Worm (Caenorhabditis elegans) whole organism, L4 larva: ENCODE results near the gene gro-1.

Experiments used
- D1046.2 ChIP-seq: fragments of 200-800 bp; sonication (Bioruptor generic); IDR thresholded peaks from 2 replicates; pipeline ENCODE4 v1.3.6; 2022; ENCODE audit warnings: missing genetic modification characterization, missing compliant biosample characterization
- F10B5.3 ChIP-seq: sonication (generic microtip); optimal IDR thresholded peaks from 2 replicates; lab custom pipeline; 2016; ENCODE audit warnings: mild to moderate bottlenecking, missing genetic modification characterization, missing compliant biosample characterization
- F49E8.2 ChIP-seq: sonication (generic microtip); optimal IDR thresholded peaks from 2 replicates; lab custom pipeline; 2016; ENCODE audit warnings: missing compliant biosample characterization, mild to moderate bottlenecking, missing genetic modification characterization, borderline replicate concordance
- R02D3.7 ChIP-seq: fragments of 150-350 bp; sonication (generic microtip); optimal IDR thresholded peaks from 3 replicates; lab custom pipeline; 2014; ENCODE audit warnings: missing biosample characterization, missing genetic modification characterization
- Y75B8A.6 ChIP-seq: fragments of 200-800 bp; sonication (Bioruptor generic); IDR thresholded peaks from 2 replicates; pipeline ENCODE4 v1.3.6; 2022; ENCODE audit warnings: missing genetic modification reagents, missing genetic modification characterization, missing compliant biosample characterization
- ZK337.2 ChIP-seq: fragments of 200-800 bp; sonication (Bioruptor generic); IDR thresholded peaks from 2 replicates; pipeline ENCODE4 v1.3.6; 2022; ENCODE audit warnings: missing genetic modification reagents, missing genetic modification characterization, missing compliant biosample characterization
- ZK546.5 ChIP-seq, 2 experiments: sonication (generic microtip); optimal IDR thresholded peaks; 2 replicates each; lab custom pipeline; 2017; ENCODE audit warnings: missing biosample characterization in 2 of 2, missing genetic modification characterization in 2 of 2
- aha-1 ChIP-seq: fragments of 150-350 bp; peaks from one replicate; lab custom pipeline; 2014; ENCODE audit warnings: missing biosample characterization, missing genetic modification characterization
- aly-2 ChIP-seq: sonication (generic microtip); optimal IDR thresholded peaks from 2 replicates; lab custom pipeline; 2018; ENCODE audit warnings: missing biosample characterization, missing genetic modification characterization
- ama-1 ChIP-seq: fragments of 150-350 bp; optimal IDR thresholded peaks from 2 replicates; lab custom pipeline; 2014; ENCODE audit warnings: inconsistent platforms, mixed read lengths
- attf-4 ChIP-seq: sonication (generic microtip); optimal IDR thresholded peaks from 3 replicates; lab custom pipeline; 2017; ENCODE audit warnings: missing biosample characterization, missing genetic modification characterization
- ceh-32 ChIP-seq: sonication (generic microtip); optimal IDR thresholded peaks from 2 replicates; lab custom pipeline; 2016; ENCODE audit warnings: mild to moderate bottlenecking, missing genetic modification characterization, missing compliant biosample characterization; ENCODE audit not compliant: poor library complexity
- ceh-44 ChIP-seq: fragments of 200-800 bp; sonication (Bioruptor generic); IDR thresholded peaks from 2 replicates; pipeline ENCODE4 v1.3.6; 2022; ENCODE audit warnings: missing genetic modification reagents, missing genetic modification characterization, missing compliant biosample characterization
- ces-1 ChIP-seq: fragments of 150-350 bp; sonication (generic microtip); optimal IDR thresholded peaks from 4 replicates; lab custom pipeline; 2014; ENCODE audit warnings: missing biosample characterization, missing genetic modification reagents, missing genetic modification characterization
- cey-2 ChIP-seq: sonication (generic microtip); optimal IDR thresholded peaks from 3 replicates; lab custom pipeline; 2017; ENCODE audit warnings: missing genetic modification characterization, mild to moderate bottlenecking, missing compliant biosample characterization, antibody characterized with exemption, borderline replicate concordance; ENCODE audit not compliant: insufficient read depth
- daf-19 ChIP-seq: fragments of 200-800 bp; sonication (Bioruptor generic); conservative IDR thresholded peaks from 2 replicates; pipeline ENCODE4 v1.3.6; 2022; ENCODE audit warnings: missing genetic modification characterization, missing compliant biosample characterization
- daf-8 ChIP-seq: fragments of 200-800 bp; sonication (Bioruptor generic); IDR thresholded peaks from 2 replicates; pipeline ENCODE4 v1.3.6; 2022; ENCODE audit warnings: missing genetic modification characterization, missing compliant biosample characterization
- dmd-8 ChIP-seq: fragments of 200-800 bp; sonication (Bioruptor generic); IDR thresholded peaks from 2 replicates; pipeline ENCODE4 v1.3.6; 2022; ENCODE audit warnings: missing genetic modification characterization, missing compliant biosample characterization
- dmd-9 ChIP-seq: fragments of 200-800 bp; sonication (Bioruptor generic); IDR thresholded peaks from 2 replicates; pipeline ENCODE4 v1.3.6; 2022; ENCODE audit warnings: missing genetic modification reagents, missing genetic modification characterization, missing compliant biosample characterization
- egl-27 ChIP-seq: sonication (generic microtip); optimal IDR thresholded peaks from 3 replicates; lab custom pipeline; 2017; ENCODE audit warnings: missing biosample characterization, missing genetic modification reagents, missing genetic modification characterization
- fos-1 ChIP-seq: fragments of 150-350 bp; optimal IDR thresholded peaks from 2 replicates; lab custom pipeline; 2014; ENCODE audit warnings: missing biosample characterization, missing genetic modification characterization
- gei-8 ChIP-seq: fragments of 200-800 bp; sonication (Bioruptor generic); optimal IDR thresholded peaks from 2 replicates; lab custom pipeline; 2018; ENCODE audit warnings: mild to moderate bottlenecking, missing genetic modification characterization, missing compliant biosample characterization
- hif-1 ChIP-seq, 2 experiments: sonication (generic microtip); optimal IDR thresholded peaks; 2 replicates each; lab custom pipeline; 2016 to 2017; ENCODE audit warnings: missing compliant biosample characterization in 2 of 2, missing genetic modification characterization in 2 of 2, missing genetic modification reagents in 2 of 2, missing genotype in 2 of 2, mild to moderate bottlenecking in 1 of 2
- hlh-11 ChIP-seq: fragments of 200-800 bp; sonication (Bioruptor generic); optimal IDR thresholded peaks from 2 replicates; lab custom pipeline; 2018; ENCODE audit warnings: mild to moderate bottlenecking, missing genetic modification characterization, missing compliant biosample characterization
- hmg-1.1 ChIP-seq: fragments of 200-800 bp; sonication (Bioruptor generic); IDR thresholded peaks from 2 replicates; pipeline ENCODE4 v1.3.6; 2022; ENCODE audit warnings: missing genetic modification reagents, missing genetic modification characterization, missing compliant biosample characterization
- lin-13 ChIP-seq: fragments of 150-350 bp; optimal IDR thresholded peaks from 2 replicates; lab custom pipeline; 2014; ENCODE audit warnings: missing biosample characterization, missing genetic modification reagents, missing genetic modification characterization
- lin-15B ChIP-seq: fragments of 150-350 bp; sonication (generic microtip); optimal IDR thresholded peaks from 3 replicates; lab custom pipeline; 2014; ENCODE audit warnings: missing biosample characterization, missing genetic modification characterization
- lin-29 ChIP-seq: fragments of 200-800 bp; sonication (Bioruptor generic); IDR thresholded peaks from 2 replicates; pipeline ENCODE4 v1.3.6; 2022; ENCODE audit warnings: missing genetic modification reagents, missing genetic modification characterization, missing compliant biosample characterization
- lir-3 ChIP-seq: sonication (generic microtip); optimal IDR thresholded peaks from 2 replicates; lab custom pipeline; 2016; ENCODE audit warnings: mild to moderate bottlenecking, missing genetic modification characterization, missing compliant biosample characterization
- madf-5 ChIP-seq, 2 experiments: fragments of 200-800 bp; sonication (Bioruptor generic); IDR thresholded peaks; 2 replicates each; pipeline ENCODE4 v1.3.6; 2022; ENCODE audit warnings: missing compliant biosample characterization in 2 of 2, missing genetic modification characterization in 2 of 2
- madf-9 ChIP-seq: fragments of 200-800 bp; sonication (Bioruptor generic); conservative IDR thresholded peaks from 2 replicates; pipeline ENCODE4 v1.3.6; 2022; ENCODE audit warnings: missing genetic modification reagents, missing genetic modification characterization, missing compliant biosample characterization
- mxl-3 ChIP-seq: fragments of 200-800 bp; sonication (Bioruptor generic); optimal IDR thresholded peaks from 2 replicates; lab custom pipeline; 2018; ENCODE audit warnings: mild to moderate bottlenecking, missing genetic modification characterization, missing compliant biosample characterization
- nhr-11 ChIP-seq: fragments of 150-350 bp; optimal IDR thresholded peaks from 2 replicates; lab custom pipeline; 2014; ENCODE audit warnings: missing biosample characterization, missing genetic modification characterization
- nhr-111 ChIP-seq: fragments of 200-800 bp; sonication (Bioruptor generic); optimal IDR thresholded peaks from 2 replicates; lab custom pipeline; 2018; ENCODE audit warnings: mild to moderate bottlenecking, missing genetic modification characterization, missing compliant biosample characterization
- nhr-237 ChIP-seq: sonication (generic microtip); optimal IDR thresholded peaks from 2 replicates; lab custom pipeline; 2017; ENCODE audit warnings: missing biosample characterization, missing genetic modification characterization
- nhr-28 ChIP-seq: fragments of 150-350 bp; optimal IDR thresholded peaks from 2 replicates; lab custom pipeline; 2014; ENCODE audit warnings: missing biosample characterization, missing genetic modification characterization
- nhr-48 ChIP-seq: sonication (generic microtip); optimal IDR thresholded peaks from 2 replicates; lab custom pipeline; 2016; ENCODE audit warnings: mild to moderate bottlenecking, missing genetic modification characterization, missing compliant biosample characterization
- nhr-76 ChIP-seq: fragments of 150-350 bp; optimal IDR thresholded peaks from 2 replicates; lab custom pipeline; 2014; ENCODE audit warnings: missing biosample characterization, missing genetic modification characterization
- nhr-77 ChIP-seq: fragments of 150-350 bp; optimal IDR thresholded peaks from 2 replicates; lab custom pipeline; 2014; ENCODE audit warnings: missing biosample characterization, missing genetic modification characterization
- php-3 ChIP-seq: fragments of 200-800 bp; sonication (Bioruptor generic); IDR thresholded peaks from 2 replicates; pipeline ENCODE4 v1.3.6; 2022; ENCODE audit warnings: missing genetic modification reagents, missing genetic modification characterization, missing compliant biosample characterization
- pqm-1 ChIP-seq: sonication (generic microtip); optimal IDR thresholded peaks from 2 replicates; lab custom pipeline; 2017; ENCODE audit warnings: missing biosample characterization, missing genetic modification characterization
- rbr-2 ChIP-seq: sonication (generic microtip); optimal IDR thresholded peaks from 2 replicates; lab custom pipeline; 2016; ENCODE audit warnings: missing genotype, missing genetic modification characterization, missing compliant biosample characterization
- sdz-12 ChIP-seq: fragments of 200-800 bp; sonication (Bioruptor generic); optimal IDR thresholded peaks from 2 replicates; lab custom pipeline; 2018; ENCODE audit warnings: mild to moderate bottlenecking, missing genetic modification characterization, missing compliant biosample characterization
- spr-3 ChIP-seq: fragments of 200-800 bp; sonication (Bioruptor generic); optimal IDR thresholded peaks from 2 replicates; lab custom pipeline; 2018; ENCODE audit warnings: mild to moderate bottlenecking, missing genetic modification characterization, missing compliant biosample characterization
- tag-97 ChIP-seq: fragments of 200-800 bp; sonication (Bioruptor generic); IDR thresholded peaks from 2 replicates; pipeline ENCODE4 v1.3.6; 2022; ENCODE audit warnings: missing genetic modification characterization, missing compliant biosample characterization
- tra-1 ChIP-seq: fragments of 200-800 bp; sonication (Bioruptor generic); IDR thresholded peaks from 2 replicates; pipeline ENCODE4 v1.3.6; 2022; ENCODE audit warnings: missing genetic modification reagents, missing genetic modification characterization, missing compliant biosample characterization
- unc-62 ChIP-seq, 3 experiments: fragments of 150-350 bp in 1 of 3; sonication (generic microtip); optimal IDR thresholded peaks in 2 of 3; peaks in 1 of 3; 1 replicate in 1 of 3; 2 replicates in 2 of 3; lab custom pipeline; 2014 to 2017; ENCODE audit warnings: missing biosample characterization in 3 of 3, missing genetic modification characterization in 3 of 3, missing genetic modification reagents in 3 of 3, missing genotype in 1 of 3
- zip-11 ChIP-seq: fragments of 200-800 bp; sonication (Bioruptor generic); IDR thresholded peaks from 2 replicates; pipeline ENCODE4 v1.3.6; 2022; ENCODE audit warnings: missing genetic modification characterization, missing compliant biosample characterization
- ztf-11 ChIP-seq: fragments of 150-350 bp; optimal IDR thresholded peaks from 2 replicates; lab custom pipeline; 2014; ENCODE audit warnings: missing biosample characterization, missing genetic modification characterization

Gene gro-1

DNA sequence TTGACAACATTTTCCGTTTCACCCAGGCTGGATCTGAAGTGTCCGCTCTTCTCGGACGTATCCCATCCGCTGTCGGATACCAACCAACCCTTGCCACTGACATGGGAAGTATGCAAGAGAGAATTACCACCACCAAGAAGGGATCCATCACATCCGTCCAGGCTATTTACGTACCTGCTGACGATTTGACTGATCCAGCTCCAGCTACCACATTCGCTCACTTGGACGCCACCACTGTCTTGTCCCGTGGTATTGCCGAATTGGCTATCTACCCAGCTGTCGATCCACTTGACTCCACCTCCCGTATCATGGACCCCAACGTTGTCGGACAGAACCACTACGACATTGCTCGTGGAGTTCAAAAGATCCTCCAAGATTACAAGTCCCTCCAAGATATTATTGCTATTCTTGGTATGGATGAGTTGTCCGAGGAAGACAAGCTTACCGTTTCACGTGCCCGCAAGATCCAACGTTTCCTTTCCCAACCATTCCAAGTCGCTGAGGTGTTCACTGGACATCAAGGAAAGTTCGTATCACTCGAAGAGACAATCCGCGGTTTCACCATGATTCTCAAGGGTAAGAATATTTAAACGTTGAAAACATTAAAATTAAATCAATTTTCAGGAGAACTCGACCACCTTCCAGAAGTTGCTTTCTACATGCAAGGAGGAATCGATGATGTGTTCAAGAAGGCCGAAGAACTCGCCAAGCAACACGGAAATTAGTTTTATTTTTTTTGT is 35.2 kb upstream of the gro-1 start:
- TF ChIP-seq nhr-11 (tag; lab: Kevin White, UChicago) (no peak), spr-3 (GFP tag; lab: Kevin White, UChicago) (no peak), Y75B8A.6 (GFP tag; lab: Robert Waterston, UW) (no peak), nhr-77 (tag; lab: Kevin White, UChicago) (no peak), ces-1 (GFP tag; lab: Kevin White, UChicago) (no peak), aha-1 (tag; lab: Kevin White, UChicago) (peak; percentile 82), F10B5.3 (tag; lab: Kevin White, UChicago) (no peak), lin-13 (no peak), aly-2 (peak; percentile 75), hmg-1.1 (no peak), daf-8 (no peak), hif-1 (tag; optimal IDR thresholded peaks at IDR 0.05; lab: Kevin White, UChicago) (no peak), D1046.2 (GFP tag; lab: Robert Waterston, UW) (0 out of 2 replicates have a peak, but pooled peaks have one; percentile 20), lir-3 (tag; lab: Kevin White, UChicago) (no peak), pqm-1 (tag; lab: Kevin White, UChicago) (no peak), madf-9 (GFP tag; lab: Robert Waterston, UW) (no peak), unc-62 (GFP tag; optimal IDR thresholded peaks at IDR 0.05 in 1 of 2; lab: Kevin White, UChicago) (no peak), unc-62 (tag; optimal IDR thresholded peaks at IDR 0.05; lab: Kevin White, UChicago) (no peak), tag-97 (GFP tag; lab: Robert Waterston, UW) (no peak), cey-2 (tag; lab: Kevin White, UChicago) (no peak), nhr-48 (no peak), ZK546.5 (tag; optimal IDR thresholded peaks at IDR 0.05; lab: Kevin White, UChicago) (no peak), nhr-76 (no peak), ceh-32 (tag; lab: Kevin White, UChicago) (no peak), hlh-11 (tag; lab: Kevin White, UChicago) (no peak), daf-19 (GFP tag; lab: Robert Waterston, UW) (no peak), egl-27 (no peak)

DNA sequence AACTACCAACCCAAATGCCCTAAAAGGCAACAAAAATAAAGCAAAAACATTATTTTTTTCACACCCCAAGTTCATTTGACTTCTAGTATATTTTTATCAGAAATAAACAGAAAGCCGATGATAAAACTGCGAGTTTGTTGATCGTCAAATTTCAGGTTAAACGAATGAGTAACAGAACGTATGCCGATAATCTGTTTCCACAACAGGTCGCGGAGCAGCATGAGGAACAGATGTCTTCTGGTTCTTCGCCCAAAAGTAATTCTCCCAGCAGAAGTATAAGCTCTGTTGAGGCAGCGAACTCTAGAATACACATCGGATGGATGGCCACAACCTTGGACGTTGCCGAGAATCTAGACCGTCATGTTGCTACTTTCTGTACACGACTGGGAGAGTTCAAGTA is 34.5 kb upstream of the gro-1 start, which contains the start of gene prmt-5:
Gene prmt-5 (plus strand): TSS at position 141 of the 400 bp plus-strand sequence.
- TF ChIP-seq cey-2 (tag; lab: Kevin White, UChicago): no peak
- no peak for TF ChIP-seq zip-11 (GFP tag; lab: Robert Waterston, UW)
- TF ChIP-seq F49E8.2: peak; percentile 50
- no peak for TF ChIP-seq mxl-3 (GFP tag; lab: Kevin White, UChicago)
- no peak for TF ChIP-seq php-3 (GFP tag; lab: Robert Waterston, UW)
- TF ChIP-seq aha-1 (tag; lab: Kevin White, UChicago): peak; percentile 50
- no peak for TF ChIP-seq lin-29 (GFP tag; lab: Robert Waterston, UW)
- no peak for TF ChIP-seq fos-1 (tag; lab: Kevin White, UChicago)
- TF ChIP-seq ama-1 (lab: Kevin White, UChicago): peak; percentile 93
- TF ChIP-seq dmd-9 (GFP tag; lab: Robert Waterston, UW): no peak
- TF ChIP-seq lin-13: no peak
- TF ChIP-seq nhr-237 (tag; lab: Kevin White, UChicago): no peak
- no peak for TF ChIP-seq lin-15B (tag; lab: Kevin White, UChicago)
- no peak for TF ChIP-seq ceh-44
- peak; percentile 79 for TF ChIP-seq gei-8 (GFP tag; lab: Kevin White, UChicago)
- TF ChIP-seq attf-4 (tag; lab: Kevin White, UChicago): no peak
- no peak for TF ChIP-seq ztf-11
- 0 out of 4 replicates have a peak, but pooled peaks of 1 of the 2 experiments have one; percentile 4 for TF ChIP-seq madf-5 (GFP tag; IDR thresholded peaks at IDR 0.05; lab: Robert Waterston, UW)
- no peak for TF ChIP-seq F10B5.3 (tag; lab: Kevin White, UChicago)
- TF ChIP-seq nhr-111 (GFP tag; lab: Kevin White, UChicago): peak; percentile 62
- peak; percentile 48 for TF ChIP-seq sdz-12 (GFP tag; lab: Kevin White, UChicago)
- TF ChIP-seq tra-1 (GFP tag; lab: Robert Waterston, UW): peak; percentile 67
- peak; percentile 30 for TF ChIP-seq rbr-2 (tag; lab: Kevin White, UChicago)
- TF ChIP-seq nhr-28 (tag; lab: Kevin White, UChicago): peak; percentile 2
- TF ChIP-seq ZK337.2: no peak
- TF ChIP-seq R02D3.7 (tag; lab: Kevin White, UChicago): no peak
- TF ChIP-seq nhr-77 (tag; lab: Kevin White, UChicago): peak; percentile 38
- TF ChIP-seq dmd-8 (GFP tag; lab: Robert Waterston, UW): no peak
- TF ChIP-seq pqm-1 (tag; lab: Kevin White, UChicago): no peak
